Worm (Caenorhabditis elegans): ENCODE data around the gene fbxb-9.

DNA sequence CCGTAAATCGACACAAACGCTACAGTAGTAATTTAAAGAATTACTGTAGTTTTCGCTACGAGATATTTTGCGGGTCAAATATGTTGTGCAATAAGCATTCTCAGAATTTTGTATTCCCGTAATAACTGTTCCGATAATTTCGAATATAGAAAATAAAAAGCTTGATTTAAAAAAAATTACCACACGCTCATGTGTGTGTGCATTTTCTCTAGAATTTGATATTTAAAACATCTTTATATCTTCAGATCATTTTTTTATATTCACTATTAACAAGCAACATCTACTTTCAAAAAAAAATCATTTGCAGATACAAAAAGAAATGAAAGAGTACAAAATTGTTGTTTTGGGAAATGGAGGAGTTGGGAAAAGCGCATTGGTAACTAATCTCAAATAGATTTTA lies 14.6 kb upstream of the fbxb-9 start, which contains the start of gene rap-3:
- TF ChIP-seq ztf-29 (GFP tag; IDR thresholded peaks at IDR 0.05) (no peak), tab-1 (GFP tag; IDR thresholded peaks at IDR 0.05) (no peak), flt-1 (GFP tag; IDR thresholded peaks at IDR 0.05) (no peak), cog-1 (tag; optimal IDR thresholded peaks at IDR 0.05) (no peak), klf-2 (GFP tag; conservative IDR thresholded peaks at IDR 0.05) (no peak), ztf-23 (GFP tag; IDR thresholded peaks at IDR 0.05) (no peak)

All from whole organism, midembryonic.